Worm (Caenorhabditis elegans) whole organism, L1 larva: Measurements from ENCODE around the gene nep-2.

ENCODE experiments used
- C04F5.9 ChIP-seq: sonication (generic microtip); optimal IDR thresholded peaks from 2 replicates; lab custom pipeline; 2016; ENCODE audit warnings: missing genetic modification characterization, missing compliant biosample characterization
- C16A3.4 ChIP-seq: fragments of 150-350 bp; optimal IDR thresholded peaks from 2 replicates; lab custom pipeline; 2014; ENCODE audit warnings: missing biosample characterization, missing genetic modification characterization
- F16B12.6 ChIP-seq: fragments of 150-350 bp; optimal IDR thresholded peaks from 2 replicates; lab custom pipeline; 2014; ENCODE audit warnings: missing biosample characterization, missing genetic modification characterization
- aha-1 ChIP-seq: fragments of 150-350 bp; optimal IDR thresholded peaks from 2 replicates; lab custom pipeline; 2014; ENCODE audit warnings: missing biosample characterization, missing genetic modification characterization
- alr-1 ChIP-seq: fragments of 200-800 bp; sonication (Bioruptor generic); optimal IDR thresholded peaks from 2 replicates; lab custom pipeline; 2018; ENCODE audit warnings: borderline replicate concordance, mild to moderate bottlenecking, missing genetic modification characterization, missing compliant biosample characterization
- aly-2 ChIP-seq: fragments of 150-350 bp; optimal IDR thresholded peaks from 2 replicates; lab custom pipeline; 2014; ENCODE audit warnings: missing biosample characterization, missing genetic modification characterization
- ceh-63 ChIP-seq: fragments of 200-800 bp; sonication (Bioruptor generic); optimal IDR thresholded peaks from 2 replicates; lab custom pipeline; 2018; ENCODE audit warnings: mild to moderate bottlenecking, missing genetic modification characterization, missing compliant biosample characterization
- ceh-88 ChIP-seq: fragments of 200-800 bp; sonication (Bioruptor generic); IDR thresholded peaks from 2 replicates; pipeline ENCODE4 v1.3.6; 2022; ENCODE audit warnings: missing genetic modification characterization, missing compliant biosample characterization
- ceh-90 ChIP-seq: sonication (generic microtip); optimal IDR thresholded peaks from 2 replicates; lab custom pipeline; 2016; ENCODE audit warnings: missing genetic modification characterization, missing compliant biosample characterization
- dpl-1 ChIP-seq, 3 experiments: fragments of 150-350 bp in 2 of 3; sonication (generic microtip) in 1 of 3; optimal IDR thresholded peaks; 2 replicates each; lab custom pipeline; 2014 to 2017; ENCODE audit warnings: missing biosample characterization in 3 of 3, missing genetic modification characterization in 3 of 3, missing genetic modification reagents in 3 of 3
- efl-3 ChIP-seq: fragments of 200-800 bp; sonication (Bioruptor generic); optimal IDR thresholded peaks from 2 replicates; lab custom pipeline; 2018; ENCODE audit warnings: mild to moderate bottlenecking, missing genetic modification characterization, missing compliant biosample characterization
- egl-13 ChIP-seq: sonication (generic microtip); optimal IDR thresholded peaks from 2 replicates; lab custom pipeline; 2016; ENCODE audit warnings: missing genotype, missing genetic modification reagents, missing genetic modification characterization, missing compliant biosample characterization
- elt-2 ChIP-seq: sonication (generic microtip); optimal IDR thresholded peaks from 2 replicates; lab custom pipeline; 2016; ENCODE audit warnings: missing genetic modification characterization, mild to moderate bottlenecking, inconsistent platforms, missing compliant biosample characterization, missing genetic modification reagents
- elt-3 ChIP-seq, 6 experiments: fragments of 150-350 bp in 1 of 6; sonication (generic microtip); optimal IDR thresholded peaks; 2 replicates each; lab custom pipeline; 2017 to 2018; ENCODE audit warnings: missing biosample characterization in 6 of 6, missing genetic modification characterization in 6 of 6, inconsistent platforms in 1 of 6
- ets-5 ChIP-seq: fragments of 200-800 bp; sonication (Bioruptor generic); IDR thresholded peaks from 2 replicates; pipeline ENCODE4 v1.3.6; 2022; ENCODE audit warnings: missing genetic modification characterization, missing compliant biosample characterization
- fkh-10 ChIP-seq: sonication (generic microtip); optimal IDR thresholded peaks from 2 replicates; lab custom pipeline; 2017; ENCODE audit warnings: missing biosample characterization, missing genetic modification reagents, missing genetic modification characterization
- fkh-8 ChIP-seq: sonication (generic microtip); optimal IDR thresholded peaks from 2 replicates; lab custom pipeline; 2016; ENCODE audit warnings: mild to moderate bottlenecking, missing genetic modification characterization, missing compliant biosample characterization
- hlh-4 ChIP-seq: sonication (generic microtip); optimal IDR thresholded peaks from 2 replicates; lab custom pipeline; 2016; ENCODE audit warnings: mild to moderate bottlenecking, missing genetic modification characterization, missing compliant biosample characterization
- irx-1 ChIP-seq: sonication (generic microtip); optimal IDR thresholded peaks from 2 replicates; lab custom pipeline; 2016; ENCODE audit warnings: missing genetic modification characterization, missing compliant biosample characterization
- isw-1 ChIP-seq: fragments of 200-800 bp; sonication (Bioruptor generic); IDR thresholded peaks from 2 replicates; pipeline ENCODE4 v1.3.6; 2022; ENCODE audit warnings: missing genetic modification characterization, missing compliant biosample characterization
- jun-1 ChIP-seq: fragments of 150-350 bp; optimal IDR thresholded peaks from 2 replicates; lab custom pipeline; 2014; ENCODE audit warnings: missing biosample characterization, missing genetic modification reagents, missing genetic modification characterization
- lin-13 ChIP-seq: fragments of 150-350 bp; optimal IDR thresholded peaks from 2 replicates; lab custom pipeline; 2014; ENCODE audit warnings: missing biosample characterization, missing genetic modification reagents, missing genetic modification characterization
- lin-14 ChIP-seq: fragments of 200-800 bp; sonication (Bioruptor generic); optimal IDR thresholded peaks from 2 replicates; lab custom pipeline; 2018; ENCODE audit warnings: mild to moderate bottlenecking, missing genetic modification characterization, moderate library complexity, missing compliant biosample characterization
- lin-15B ChIP-seq: fragments of 150-350 bp; sonication (generic microtip); optimal IDR thresholded peaks from 3 replicates; lab custom pipeline; 2014; ENCODE audit warnings: missing biosample characterization, missing genetic modification characterization
- lin-35 ChIP-seq, 2 experiments: fragments of 150-350 bp; optimal IDR thresholded peaks; 2 replicates each; lab custom pipeline; 2014; ENCODE audit warnings: missing biosample characterization in 2 of 2, missing genetic modification characterization in 2 of 2, missing genetic modification reagents in 2 of 2
- lir-3 ChIP-seq: sonication (generic microtip); optimal IDR thresholded peaks from 2 replicates; lab custom pipeline; 2016; ENCODE audit warnings: mild to moderate bottlenecking, missing genetic modification characterization, moderate library complexity, missing compliant biosample characterization; ENCODE audit not compliant: poor library complexity
- lsy-2 ChIP-seq, 2 experiments: fragments of 150-350 bp; optimal IDR thresholded peaks; 2 replicates each; lab custom pipeline; 2014; ENCODE audit warnings: missing biosample characterization in 2 of 2, missing genetic modification characterization in 2 of 2
- mdl-1 ChIP-seq, 2 experiments: fragments of 150-350 bp; optimal IDR thresholded peaks; 2 replicates each; lab custom pipeline; 2014 to 2017; ENCODE audit warnings: missing biosample characterization in 2 of 2, missing genetic modification characterization in 2 of 2, inconsistent platforms in 1 of 2
- nhr-19 ChIP-seq: fragments of 200-800 bp; sonication (Bioruptor generic); conservative IDR thresholded peaks from 2 replicates; pipeline ENCODE4 v1.3.6; 2022; ENCODE audit warnings: missing genetic modification characterization, missing compliant biosample characterization
- nhr-28 ChIP-seq: fragments of 150-350 bp; optimal IDR thresholded peaks from 2 replicates; lab custom pipeline; 2014; ENCODE audit warnings: missing biosample characterization, missing genetic modification characterization
- nhr-47 ChIP-seq: sonication (generic microtip); optimal IDR thresholded peaks from 2 replicates; lab custom pipeline; 2016; ENCODE audit warnings: mild to moderate bottlenecking, missing genetic modification characterization, moderate library complexity, missing compliant biosample characterization
- nhr-71 ChIP-seq: sonication (generic microtip); optimal IDR thresholded peaks from 2 replicates; lab custom pipeline; 2016; ENCODE audit warnings: mild to moderate bottlenecking, missing genetic modification characterization, moderate library complexity, missing compliant biosample characterization
- nhr-76 ChIP-seq: sonication (generic microtip); optimal IDR thresholded peaks from 2 replicates; lab custom pipeline; 2017; ENCODE audit warnings: missing biosample characterization, missing genetic modification characterization
- nhr-77 ChIP-seq: fragments of 150-350 bp; optimal IDR thresholded peaks from 2 replicates; lab custom pipeline; 2014; ENCODE audit warnings: missing biosample characterization, missing genetic modification characterization
- nhr-85 ChIP-seq: sonication (generic microtip); peaks from one replicate; lab custom pipeline; 2016; ENCODE audit warnings: missing genetic modification characterization, inconsistent platforms, missing compliant biosample characterization
- pax-3 ChIP-seq: fragments of 200-800 bp; sonication (Bioruptor generic); optimal IDR thresholded peaks from 2 replicates; lab custom pipeline; 2018; ENCODE audit warnings: mild to moderate bottlenecking, missing genetic modification characterization, moderate library complexity, missing compliant biosample characterization
- rnt-1 ChIP-seq: sonication (generic microtip); optimal IDR thresholded peaks from 2 replicates; lab custom pipeline; 2016; ENCODE audit warnings: mild to moderate bottlenecking, missing genetic modification characterization, moderate library complexity, missing compliant biosample characterization
- snpc-4 ChIP-seq: fragments of 150-350 bp; optimal IDR thresholded peaks from 2 replicates; lab custom pipeline; 2014; ENCODE audit warnings: missing biosample characterization, missing genetic modification characterization
- snu-23 ChIP-seq: sonication (generic microtip); optimal IDR thresholded peaks from 2 replicates; lab custom pipeline; 2016; ENCODE audit warnings: missing genetic modification characterization, missing compliant biosample characterization
- sox-4 ChIP-seq: sonication (generic microtip); optimal IDR thresholded peaks from 2 replicates; lab custom pipeline; 2016; ENCODE audit warnings: missing genetic modification characterization, missing compliant biosample characterization
- swsn-7 ChIP-seq: sonication (generic microtip); optimal IDR thresholded peaks from 2 replicates; lab custom pipeline; 2016; ENCODE audit warnings: missing genetic modification characterization, missing compliant biosample characterization
- tbx-2 ChIP-seq: sonication (generic microtip); optimal IDR thresholded peaks from 2 replicates; lab custom pipeline; 2016; ENCODE audit warnings: missing genetic modification characterization, missing compliant biosample characterization
- tlp-1 ChIP-seq: fragments of 150-350 bp; optimal IDR thresholded peaks from 2 replicates; lab custom pipeline; 2014; ENCODE audit warnings: missing biosample characterization, missing genetic modification characterization
- unc-30 ChIP-seq: sonication (generic microtip); optimal IDR thresholded peaks from 2 replicates; lab custom pipeline; 2017; ENCODE audit warnings: missing biosample characterization, missing genetic modification characterization
- vab-15 ChIP-seq: sonication (generic microtip); optimal IDR thresholded peaks from 2 replicates; lab custom pipeline; 2017; ENCODE audit warnings: missing genotype, mild to moderate bottlenecking, missing genetic modification characterization, missing compliant biosample characterization
- xbp-1 ChIP-seq: sonication (generic microtip); optimal IDR thresholded peaks from 2 replicates; lab custom pipeline; 2016; ENCODE audit warnings: missing genetic modification characterization, missing compliant biosample characterization
- zip-4 ChIP-seq: fragments of 200-800 bp; sonication (Bioruptor generic); optimal IDR thresholded peaks from 2 replicates; lab custom pipeline; 2018; ENCODE audit warnings: mild to moderate bottlenecking, missing genetic modification characterization, moderate library complexity, missing compliant biosample characterization
- ztf-4 ChIP-seq: fragments of 150-350 bp; optimal IDR thresholded peaks from 2 replicates; lab custom pipeline; 2014; ENCODE audit warnings: missing biosample characterization, missing genetic modification characterization

nep-2 gene

ce11 chrII:2752536-2752935 is 27.0 kb upstream of the nep-2 start, which contains the start of gene F29A7.6 (continued):
- TF ChIP-seq snu-23 (peak; percentile 63), pax-3 (peak; percentile 69), fkh-10 (GFP tag; lab: Kevin White, UChicago) (no peak), lin-13 (GFP tag; lab: Kevin White, UChicago) (peak; percentile 57), lsy-2 (tag; optimal IDR thresholded peaks at IDR 0.05; lab: Kevin White, UChicago) (peak in 1 of 2 experiments; percentile 69), nhr-76 (tag; lab: Kevin White, UChicago) (no peak), lin-14 (GFP tag; lab: Kevin White, UChicago) (peak; percentile 78), mdl-1 (tag; optimal IDR thresholded peaks at IDR 0.05; lab: Kevin White, UChicago) (peak in 1 of 2 experiments; percentile 2), jun-1 (tag; lab: Kevin White, UChicago) (peak; percentile 36), alr-1 (no peak), lir-3 (tag; lab: Kevin White, UChicago) (no peak), C04F5.9 (peak; percentile 20), elt-2 (tag; lab: Kevin White, UChicago) (peak; percentile 53), sox-4 (peak; percentile 65), nhr-47 (tag; lab: Kevin White, UChicago) (peak; percentile 81), dpl-1 (GFP tag; optimal IDR thresholded peaks at IDR 0.05; lab: Kevin White, UChicago) (peak; percentile 14 to 72 (median 69)), F16B12.6 (tag; lab: Kevin White, UChicago) (peak; percentile 25), swsn-7 (tag; lab: Kevin White, UChicago) (peak; percentile 67), ztf-4 (tag; lab: Kevin White, UChicago) (no peak), irx-1 (peak; percentile 78), lin-15B (peak; percentile 60), snpc-4 (tag; lab: Kevin White, UChicago) (peak; percentile 64), ceh-63 (GFP tag; lab: Kevin White, UChicago) (no peak), isw-1 (GFP tag; lab: Robert Waterston, UW) (peak; percentile 50), nhr-71 (tag; lab: Kevin White, UChicago) (no peak), ets-5 (no peak), efl-3 (GFP tag; lab: Kevin White, UChicago) (no peak), C16A3.4 (tag; lab: Kevin White, UChicago) (peak; percentile 46), nhr-85 (tag; lab: Kevin White, UChicago) (peak; percentile 67), nhr-28 (tag; lab: Kevin White, UChicago) (no peak), lin-35 (GFP tag; optimal IDR thresholded peaks at IDR 0.05; lab: Kevin White, UChicago) (peak; percentile 53 to 63), tbx-2 (peak; percentile 78), aha-1 (tag; lab: Kevin White, UChicago) (no peak), aly-2 (no peak), ceh-90 (tag; lab: Kevin White, UChicago) (peak; percentile 86), elt-3 (tag; optimal IDR thresholded peaks at IDR 0.05; lab: Kevin White, UChicago) (peak in 1 of 6 experiments; percentile 17), rnt-1 (tag; lab: Kevin White, UChicago) (peak; percentile 95), xbp-1 (tag; lab: Kevin White, UChicago) (peak; percentile 67), vab-15 (no peak), unc-30 (tag; lab: Kevin White, UChicago) (no peak), tlp-1 (tag; lab: Kevin White, UChicago) (no peak), egl-13 (tag; lab: Kevin White, UChicago) (peak; percentile 26)
- TF ChIP-seq, all 84 proteins: peak for 44

ce11 chrII:2751278-2751677 is 25.7 kb upstream of the nep-2 start:
- TF ChIP-seq elt-2 (tag; lab: Kevin White, UChicago) (no peak), nhr-28 (tag; lab: Kevin White, UChicago) (no peak), zip-4 (no peak), aly-2 (no peak), ceh-88 (no peak), egl-13 (tag; lab: Kevin White, UChicago) (no peak), swsn-7 (tag; lab: Kevin White, UChicago) (no peak), lin-15B (no peak), fkh-8 (tag; lab: Kevin White, UChicago) (no peak), nhr-77 (no peak), nhr-19 (GFP tag; lab: Robert Waterston, UW) (no peak), hlh-4 (no peak)
